Worm (Caenorhabditis elegans) whole organism, late embryonic: Measurements from ENCODE around the gene T06C10.3.

ENCODE experiments used
- F13H6.1 ChIP-seq: sonication (generic microtip); optimal IDR thresholded peaks from 2 replicates; lab custom pipeline; 2016; ENCODE audit warnings: missing genetic modification characterization, missing compliant biosample characterization
- K02D7.2 ChIP-seq: sonication (generic microtip); optimal IDR thresholded peaks from 2 replicates; lab custom pipeline; 2017; ENCODE audit warnings: mild to moderate bottlenecking, missing genetic modification characterization, missing compliant biosample characterization
- K09A11.1 ChIP-seq: sonication (generic microtip); optimal IDR thresholded peaks from 2 replicates; lab custom pipeline; 2017; ENCODE audit warnings: antibody characterized with exemption, mild to moderate bottlenecking, missing genetic modification characterization, missing compliant biosample characterization; ENCODE audit not compliant: insufficient read depth
- ama-1 ChIP-seq: fragments of 150-350 bp; optimal IDR thresholded peaks from 2 replicates; lab custom pipeline; 2014
- ceh-48 ChIP-seq: sonication (generic microtip); optimal IDR thresholded peaks from 2 replicates; lab custom pipeline; 2016; ENCODE audit warnings: missing genetic modification characterization, inconsistent platforms, missing compliant biosample characterization
- ceh-6 ChIP-seq: fragments of 200-800 bp; sonication (Bioruptor generic); optimal IDR thresholded peaks from 2 replicates; lab custom pipeline; 2018; ENCODE audit warnings: mild to moderate bottlenecking, missing genetic modification characterization, missing compliant biosample characterization
- che-1 ChIP-seq: sonication (generic microtip); optimal IDR thresholded peaks from 2 replicates; lab custom pipeline; 2016; ENCODE audit warnings: mild to moderate bottlenecking, missing genetic modification characterization, missing compliant biosample characterization
- dmd-4 ChIP-seq: sonication (generic microtip); optimal IDR thresholded peaks from 2 replicates; lab custom pipeline; 2016; ENCODE audit warnings: borderline replicate concordance, missing genetic modification characterization, missing compliant biosample characterization
- nfya-1 ChIP-seq: sonication (generic microtip); optimal IDR thresholded peaks from 2 replicates; lab custom pipeline; 2017; ENCODE audit warnings: missing genetic modification characterization, mild to moderate bottlenecking, missing compliant biosample characterization, antibody characterized with exemption, moderate library complexity
- npax-4 ChIP-seq: sonication (generic microtip); optimal IDR thresholded peaks from 2 replicates; lab custom pipeline; 2016; ENCODE audit warnings: missing genetic modification characterization, missing compliant biosample characterization
- odd-2 ChIP-seq: sonication (generic microtip); optimal IDR thresholded peaks from 2 replicates; lab custom pipeline; 2017; ENCODE audit warnings: antibody characterized with exemption, mild to moderate bottlenecking, missing genetic modification characterization, missing compliant biosample characterization
- pha-4 ChIP-seq: fragments of 150-350 bp; optimal IDR thresholded peaks from 2 replicates; lab custom pipeline; 2018; ENCODE audit warnings: missing biosample characterization, missing genetic modification reagents, missing genetic modification characterization
- pqm-1 ChIP-seq: sonication (generic microtip); optimal IDR thresholded peaks from 2 replicates; lab custom pipeline; 2016; ENCODE audit warnings: missing genetic modification characterization, missing compliant biosample characterization

DNA sequence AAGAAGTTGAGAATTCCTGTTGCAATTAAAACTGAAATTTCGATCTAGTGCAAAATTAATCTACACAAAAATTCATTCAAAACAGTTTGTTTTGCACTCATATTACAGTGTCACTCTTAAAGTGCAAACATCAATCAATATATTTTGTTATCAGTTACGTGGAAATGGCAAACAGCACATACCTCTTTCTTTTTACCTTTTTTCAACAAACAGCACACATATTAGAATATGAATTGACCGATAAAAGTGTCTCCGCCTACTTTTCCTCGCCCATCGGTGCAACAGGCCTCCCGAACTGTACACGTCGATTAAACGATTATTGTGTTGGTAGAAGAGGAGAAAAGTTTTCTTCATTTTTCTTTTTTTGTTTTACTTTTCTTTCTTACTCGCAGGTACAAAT, 29.3 kb upstream of the T06C10.3 start:
- TF ChIP-seq K02D7.2 (tag; lab: Kevin White, UChicago) (no peak), pqm-1 (no peak), K09A11.1 (tag; lab: Kevin White, UChicago) (no peak), odd-2 (tag; lab: Kevin White, UChicago) (no peak), che-1 (tag; lab: Kevin White, UChicago) (no peak), dmd-4 (tag; lab: Kevin White, UChicago) (no peak), ama-1 (lab: Kevin White, UChicago) (no peak), npax-4 (no peak), pha-4 (tag; lab: Kevin White, UChicago) (no peak), F13H6.1 (no peak), ceh-6 (GFP tag; lab: Kevin White, UChicago) (no peak), ceh-48 (tag; lab: Kevin White, UChicago) (no peak), nfya-1 (no peak)
